Fruit fly (Drosophila melanogaster) whole organism, embryonic: Measurements from ENCODE around the gene CG9426.
A peak's percentile ranks its signal among the peaks of the same experiment; 100 is the strongest.

ENCODE experiments used
- Awh ChIP-seq: fragments of 200-800 bp; sonication (Bioruptor generic); IDR thresholded peaks from 2 replicates; pipeline ENCODE4, ENCODE4 v1.3.6; 2022; ENCODE audit warnings: missing biosample characterization, missing genetic modification characterization
- Blimp-1 ChIP-seq: fragments of 200-800 bp; sonication (Bioruptor generic); optimal IDR thresholded peaks from 3 replicates; lab custom pipeline; 2018; ENCODE audit warnings: missing biosample characterization, missing genetic modification characterization, mild to moderate bottlenecking, moderate library complexity, missing genetic modification reagents
- CG10366 ChIP-seq: fragments of 200-800 bp; sonication (Bioruptor generic); IDR thresholded peaks from 2 replicates; pipeline ENCODE4 v1.3.6; 2022; ENCODE audit warnings: missing biosample characterization, missing genetic modification characterization
- CG10462 ChIP-seq: fragments of 200-800 bp; sonication (Bioruptor generic); optimal IDR thresholded peaks from 2 replicates; lab custom pipeline; 2016; ENCODE audit warnings: missing biosample characterization, missing genetic modification characterization
- CG10543 ChIP-seq: fragments of 200-800 bp; sonication (Bioruptor generic); optimal IDR thresholded peaks from 3 replicates; lab custom pipeline; 2017; ENCODE audit warnings: missing biosample characterization, mild to moderate bottlenecking, missing genetic modification characterization, moderate library complexity
- CG10979 ChIP-seq: fragments of 200-800 bp; sonication (Bioruptor generic); optimal IDR thresholded peaks from 2 replicates; lab custom pipeline; 2018; ENCODE audit warnings: missing biosample characterization, mild to moderate bottlenecking, missing genetic modification characterization, moderate library complexity
- CG12155 ChIP-seq: fragments of 200-800 bp; sonication (Bioruptor generic); optimal IDR thresholded peaks from 3 replicates; lab custom pipeline; 2016; ENCODE audit warnings: missing biosample characterization, missing genetic modification characterization
- CG12219 ChIP-seq: fragments of 200-800 bp; sonication (Bioruptor generic); optimal IDR thresholded peaks from 3 replicates; lab custom pipeline; 2018; ENCODE audit warnings: missing biosample characterization, mild to moderate bottlenecking, missing genetic modification characterization
- CG12942 ChIP-seq: fragments of 200-800 bp; sonication (Bioruptor generic); optimal IDR thresholded peaks from 3 replicates; lab custom pipeline; 2016; ENCODE audit warnings: missing biosample characterization, missing genetic modification characterization
- CG14710 ChIP-seq: fragments of 200-800 bp; sonication (Bioruptor generic); optimal IDR thresholded peaks from 3 replicates; lab custom pipeline; 2019; ENCODE audit warnings: missing biosample characterization, mild to moderate bottlenecking, missing genetic modification characterization, moderate library complexity
- CG14860 ChIP-seq: fragments of 200-800 bp; sonication (Bioruptor generic); IDR thresholded peaks from 3 replicates; pipeline ENCODE4 v1.3.6; 2022; ENCODE audit warnings: missing biosample characterization, missing genetic modification characterization; ENCODE audit not compliant: partially characterized antibody
- CG15269 ChIP-seq: fragments of 200-800 bp; sonication (Bioruptor generic); optimal IDR thresholded peaks from 2 replicates; lab custom pipeline; 2018; ENCODE audit warnings: missing biosample characterization, mild to moderate bottlenecking, missing genetic modification characterization, moderate library complexity
- CG15696 ChIP-seq: fragments of 200-800 bp; sonication (Bioruptor generic); optimal IDR thresholded peaks from 2 replicates; lab custom pipeline; 2019; ENCODE audit warnings: missing biosample characterization, mild to moderate bottlenecking, missing genetic modification characterization, moderate library complexity
- CG16813 ChIP-seq: fragments of 200-800 bp; sonication (Bioruptor generic); IDR thresholded peaks from 3 replicates; pipeline ENCODE4 v1.3.6; 2022; ENCODE audit warnings: missing biosample characterization, missing genetic modification characterization; ENCODE audit not compliant: partially characterized antibody
- CG2120 ChIP-seq: fragments of 200-800 bp; sonication (Bioruptor generic); optimal IDR thresholded peaks from 3 replicates; lab custom pipeline; 2016; ENCODE audit warnings: missing biosample characterization, missing genetic modification characterization
- CG2678 ChIP-seq: fragments of 200-800 bp; sonication (Bioruptor generic); optimal IDR thresholded peaks from 3 replicates; lab custom pipeline; 2019; ENCODE audit warnings: missing biosample characterization, mild to moderate bottlenecking, missing genetic modification characterization, moderate library complexity
- CG30431 ChIP-seq: fragments of 200-800 bp; sonication (Bioruptor generic); optimal IDR thresholded peaks from 2 replicates; lab custom pipeline; 2017; ENCODE audit warnings: missing biosample characterization, missing genetic modification characterization
- CG34224 ChIP-seq: fragments of 200-800 bp; sonication (Bioruptor generic); IDR thresholded peaks from 3 replicates; pipeline ENCODE4 v1.3.6; 2022; ENCODE audit warnings: missing biosample characterization, missing genetic modification characterization; ENCODE audit not compliant: partially characterized antibody
- CG34376 ChIP-seq: fragments of 200-800 bp; sonication (Bioruptor generic); optimal IDR thresholded peaks from 2 replicates; lab custom pipeline; 2018; ENCODE audit warnings: missing biosample characterization, mild to moderate bottlenecking, missing genetic modification characterization
- CG4424 ChIP-seq: fragments of 200-800 bp; sonication (Bioruptor generic); optimal IDR thresholded peaks from 3 replicates; lab custom pipeline; 2016; ENCODE audit warnings: missing biosample characterization, missing genetic modification characterization
- CG4730 ChIP-seq: fragments of 200-800 bp; sonication (Bioruptor generic); IDR thresholded peaks from 2 replicates; pipeline ENCODE4 v1.3.6; 2022; ENCODE audit warnings: missing biosample characterization, missing genetic modification characterization
- CG7928 ChIP-seq: fragments of 200-800 bp; sonication (Bioruptor generic); optimal IDR thresholded peaks from 2 replicates; lab custom pipeline; 2017; ENCODE audit warnings: missing biosample characterization, mild to moderate bottlenecking, missing genetic modification characterization
- CG8359 ChIP-seq: fragments of 200-800 bp; sonication (Bioruptor generic); optimal IDR thresholded peaks from 2 replicates; lab custom pipeline; 2017; ENCODE audit warnings: missing biosample characterization, mild to moderate bottlenecking, missing genetic modification characterization, borderline replicate concordance
- CG8944 ChIP-seq: fragments of 200-800 bp; sonication (Bioruptor generic); optimal IDR thresholded peaks from 3 replicates; lab custom pipeline; 2016; ENCODE audit warnings: missing biosample characterization, missing genetic modification characterization
- CG9727 ChIP-seq: fragments of 200-800 bp; sonication (Bioruptor generic); optimal IDR thresholded peaks from 3 replicates; lab custom pipeline; 2017; ENCODE audit warnings: missing biosample characterization, mild to moderate bottlenecking, missing genetic modification characterization
- CG9932 ChIP-seq: fragments of 200-800 bp; sonication (Bioruptor generic); IDR thresholded peaks from 2 replicates; pipeline ENCODE4 v1.3.6; 2022; ENCODE audit warnings: missing biosample characterization, missing genetic modification characterization
- Camta ChIP-seq: fragments of 200-800 bp; sonication (Bioruptor generic); optimal IDR thresholded peaks from 2 replicates; lab custom pipeline; 2016; ENCODE audit warnings: missing biosample characterization, missing genetic modification characterization
- CrebB ChIP-seq: fragments of 200-800 bp; sonication (Bioruptor generic); optimal IDR thresholded peaks from 3 replicates; lab custom pipeline; 2018; ENCODE audit warnings: missing biosample characterization, mild to moderate bottlenecking, missing genetic modification characterization
- E2f2 ChIP-seq: fragments of 200-800 bp; sonication (Bioruptor generic); IDR thresholded peaks from 2 replicates; pipeline ENCODE4 v1.3.6; 2022; ENCODE audit warnings: missing biosample characterization, missing genetic modification characterization
- HLHmδ ChIP-seq: fragments of 200-800 bp; sonication (Bioruptor generic); optimal IDR thresholded peaks from 2 replicates; lab custom pipeline; 2018; ENCODE audit warnings: missing biosample characterization, mild to moderate bottlenecking, missing genetic modification characterization, moderate library complexity
- Hand ChIP-seq: fragments of 200-800 bp; sonication (Bioruptor generic); optimal IDR thresholded peaks from 2 replicates; lab custom pipeline; 2017; ENCODE audit warnings: mild to moderate bottlenecking, missing biosample characterization, missing genetic modification reagents, missing genetic modification characterization
- Med ChIP-seq: fragments of 200-800 bp; sonication (Bioruptor generic); peaks from one replicate; lab custom pipeline; 2016; ENCODE audit warnings: missing biosample characterization, missing genetic modification characterization, mild to moderate bottlenecking, inconsistent platforms, moderate library complexity
- Vsx1 ChIP-seq: fragments of 200-800 bp; sonication (Bioruptor generic); optimal IDR thresholded peaks from 2 replicates; lab custom pipeline; 2017; ENCODE audit warnings: missing biosample characterization, mild to moderate bottlenecking, missing genetic modification characterization, missing genetic modification reagents
- ara ChIP-seq: fragments of 200-800 bp; sonication (Bioruptor generic); IDR thresholded peaks from 2 replicates; pipeline ENCODE4 v1.3.6; 2022; ENCODE audit warnings: missing biosample characterization, missing genetic modification characterization
- dan ChIP-seq: fragments of 200-800 bp; sonication (Bioruptor generic); IDR thresholded peaks from 2 replicates; pipeline ENCODE4 v1.3.6; 2022; ENCODE audit warnings: missing biosample characterization, missing genetic modification characterization
- danr ChIP-seq: fragments of 200-800 bp; sonication (Bioruptor generic); IDR thresholded peaks from 2 replicates; pipeline ENCODE4 v1.3.6; 2022; ENCODE audit warnings: missing biosample characterization, missing genetic modification characterization
- en ChIP-seq: fragments of 200-800 bp; sonication (Bioruptor generic); optimal IDR thresholded peaks from 2 replicates; lab custom pipeline; 2016; ENCODE audit warnings: missing biosample characterization, missing genetic modification characterization
- ftz-f1 ChIP-seq: fragments of 200-800 bp; sonication (Bioruptor generic); optimal IDR thresholded peaks from 2 replicates; lab custom pipeline; 2016; ENCODE audit warnings: missing biosample characterization, missing genetic modification characterization
- gcm ChIP-seq: fragments of 200-800 bp; sonication (Bioruptor generic); optimal IDR thresholded peaks from 2 replicates; lab custom pipeline; 2019; ENCODE audit warnings: missing biosample characterization, mild to moderate bottlenecking, missing genetic modification characterization, moderate library complexity
- gem ChIP-seq: fragments of 200-800 bp; sonication (Bioruptor generic); optimal IDR thresholded peaks from 2 replicates; lab custom pipeline; 2019; ENCODE audit warnings: missing biosample characterization, mild to moderate bottlenecking, missing genetic modification characterization, moderate library complexity
- mirr ChIP-seq: fragments of 200-800 bp; sonication (Bioruptor generic); optimal IDR thresholded peaks from 3 replicates; lab custom pipeline; 2018; ENCODE audit warnings: missing biosample characterization, mild to moderate bottlenecking, missing genetic modification characterization
- odd ChIP-seq: fragments of 200-800 bp; sonication (Bioruptor generic); optimal IDR thresholded peaks from 2 replicates; lab custom pipeline; 2017; ENCODE audit warnings: missing biosample characterization, mild to moderate bottlenecking, missing genetic modification characterization
- pfk ChIP-seq: fragments of 200-800 bp; sonication (Bioruptor generic); optimal IDR thresholded peaks from 2 replicates; lab custom pipeline; 2018; ENCODE audit warnings: missing biosample characterization, mild to moderate bottlenecking, missing genetic modification characterization, moderate library complexity
- phol ChIP-seq: fragments of 200-800 bp; sonication (Bioruptor generic); optimal IDR thresholded peaks from 3 replicates; lab custom pipeline; 2018; ENCODE audit warnings: missing biosample characterization, mild to moderate bottlenecking, missing genetic modification characterization, moderate library complexity
- pita ChIP-seq: fragments of 200-800 bp; sonication (Bioruptor generic); optimal IDR thresholded peaks from 2 replicates; lab custom pipeline; 2017; ENCODE audit warnings: missing biosample characterization, mild to moderate bottlenecking, missing genetic modification characterization
- scrt ChIP-seq: fragments of 200-800 bp; sonication (Bioruptor generic); optimal IDR thresholded peaks from 2 replicates; lab custom pipeline; 2018; ENCODE audit warnings: missing biosample characterization, mild to moderate bottlenecking, missing genetic modification characterization, moderate library complexity
- stc ChIP-seq: fragments of 200-800 bp; sonication (Bioruptor generic); IDR thresholded peaks from 2 replicates; pipeline ENCODE4 v1.3.6; 2022; ENCODE audit warnings: missing biosample characterization, missing genetic modification characterization
- stwl ChIP-seq: fragments of 200-800 bp; sonication (Bioruptor generic); optimal IDR thresholded peaks from 3 replicates; lab custom pipeline; 2018; ENCODE audit warnings: missing biosample characterization, mild to moderate bottlenecking, missing genetic modification characterization, moderate library complexity
- trem ChIP-seq: fragments of 200-800 bp; optimal IDR thresholded peaks from 3 replicates; lab custom pipeline; 2019; ENCODE audit warnings: missing biosample characterization, mild to moderate bottlenecking, missing genetic modification characterization, moderate library complexity
- vnd ChIP-seq: fragments of 200-800 bp; sonication (Bioruptor generic); IDR thresholded peaks from 3 replicates; pipeline ENCODE4 v1.3.6; 2022; ENCODE audit warnings: missing biosample characterization, missing genetic modification characterization; ENCODE audit not compliant: partially characterized antibody
- wdn ChIP-seq: fragments of 200-800 bp; sonication (Bioruptor generic); IDR thresholded peaks from 2 replicates; pipeline ENCODE4 v1.3.6; 2022; ENCODE audit warnings: missing biosample characterization, missing genetic modification characterization

The CG9426 gene

dm6 chr2L:13179095-13179494 lies 40.6 kb downstream of the CG9426 start, which contains the start of gene Alg7 (continued):
- TF ChIP-seq phol (tag; lab: Kevin White, UChicago) (no peak), ara (GFP tag; lab: Robert Waterston, UW) (no peak), ftz-f1 (GFP tag; lab: Kevin White, UChicago) (peak; percentile 91), CG8359 (GFP tag; lab: Kevin White, UChicago) (no peak), mirr (no peak), CG14710 (peak; percentile 19), Hand (GFP tag; lab: Kevin White, UChicago) (no peak), CG34376 (GFP tag; lab: Kevin White, UChicago) (no peak), CG2120 (GFP tag; lab: Kevin White, UChicago) (no peak), CG14860 (GFP tag; lab: Robert Waterston, UW) (no peak), E2f2 (GFP tag; lab: Robert Waterston, UW) (peak; percentile 45), stwl (tag; lab: Kevin White, UChicago) (peak; percentile 16), CrebB (tag; lab: Kevin White, UChicago) (no peak), CG4424 (GFP tag; lab: Kevin White, UChicago) (no peak), Camta (GFP tag; lab: Kevin White, UChicago) (no peak), CG12219 (no peak), CG4730 (GFP tag; lab: Robert Waterston, UW) (no peak), stc (no peak), danr (no peak), Med (GFP tag; lab: Kevin White, UChicago) (no peak), vnd (GFP tag; lab: Robert Waterston, UW) (no peak), CG15269 (no peak), Vsx1 (GFP tag; lab: Kevin White, UChicago) (no peak), CG10462 (no peak), en (GFP tag; lab: Kevin White, UChicago) (no peak), Blimp-1 (GFP tag; lab: Kevin White, UChicago) (no peak), CG16813 (GFP tag; lab: Robert Waterston, UW) (no peak), CG9727 (no peak), CG12155 (GFP tag; lab: Kevin White, UChicago) (no peak), CG12942 (GFP tag; lab: Kevin White, UChicago) (no peak), CG10979 (tag; lab: Kevin White, UChicago) (no peak), CG9932 (GFP tag; lab: Robert Waterston, UW) (no peak), CG10543 (no peak), dan (GFP tag; lab: Robert Waterston, UW) (no peak), wdn (GFP tag; lab: Robert Waterston, UW) (no peak), trem (tag; lab: Kevin White, UChicago) (peak; percentile 21), CG8944 (GFP tag; lab: Kevin White, UChicago) (no peak), pita (no peak), CG30431 (GFP tag; lab: Kevin White, UChicago) (no peak), CG7928 (GFP tag; lab: Kevin White, UChicago) (no peak), odd (no peak), gcm (GFP tag; lab: Kevin White, UChicago) (no peak), HLHmδ (GFP tag; lab: Kevin White, UChicago) (no peak), CG15696 (tag; lab: Kevin White, UChicago) (no peak), CG34224 (no peak), gem (tag; lab: Kevin White, UChicago) (no peak), Awh (no peak), scrt (GFP tag; lab: Kevin White, UChicago) (no peak), CG10366 (GFP tag; lab: Robert Waterston, UW) (no peak), CG2678 (tag; lab: Kevin White, UChicago) (no peak), pfk (GFP tag; lab: Kevin White, UChicago) (no peak)
